In genomic region chr3R:22139113-22139512, dm6 we compare ENCODE assay signal across 1 fruit fly cellular context.
TF ChIP-seq lines count a peak whose summit lies in the region.

No protein-coding gene starts in this region.

TF ChIP-seq in whole organism, embryonic, 481 proteins besides CTCF, POLR2A, EP300 and RAD21 (continued from another document and continues in another):
- TF ChIP-seq Trl (optimal IDR thresholded peaks at IDR 0.05; lab: Kevin White, UChicago): no peak
- TF ChIP-seq Trl (GFP tag; optimal IDR thresholded peaks at IDR 0.05; lab: Kevin White, UChicago): peak; percentile 65
- peak; percentile 64 for TF ChIP-seq dysf (GFP tag; IDR thresholded peaks at IDR 0.05; lab: Robert Waterston, UW)
- no peak for TF ChIP-seq emc (GFP tag; optimal IDR thresholded peaks at IDR 0.05; lab: Kevin White, UChicago)
- TF ChIP-seq CG16813 (GFP tag; IDR thresholded peaks at IDR 0.05; lab: Robert Waterston, UW; ENCODE audit: partially characterized antibody): no peak
- TF ChIP-seq HLH3B (GFP tag; IDR thresholded peaks at IDR 0.05; lab: Robert Waterston, UW): peak; percentile 59; the same call in 1 of the 2 replicates
- TF ChIP-seq Mrtf (GFP tag; IDR thresholded peaks at IDR 0.05; lab: Robert Waterston, UW): no peak
- no peak; the same call in 1 of the 2 replicates for TF ChIP-seq Atf6 (GFP tag; IDR thresholded peaks at IDR 0.05; lab: Robert Waterston, UW)
- TF ChIP-seq Xbp1 (GFP tag; optimal IDR thresholded peaks at IDR 0.05; lab: Kevin White, UChicago): peak; percentile 66
- no peak for TF ChIP-seq MESR4 (GFP tag; optimal IDR thresholded peaks at IDR 0.05; lab: Kevin White, UChicago)
- TF ChIP-seq mirr (GFP tag; optimal IDR thresholded peaks at IDR 0.05; lab: Kevin White, UChicago): no peak
- TF ChIP-seq Rx (GFP tag; IDR thresholded peaks at IDR 0.05; lab: Robert Waterston, UW): peak; percentile 68
- no peak for TF ChIP-seq br (optimal IDR thresholded peaks at IDR 0.05; lab: Kevin White, UChicago)
- TF ChIP-seq D19B (GFP tag; optimal IDR thresholded peaks at IDR 0.05; lab: Kevin White, UChicago): no peak
- TF ChIP-seq Optix (GFP tag; IDR thresholded peaks at IDR 0.05; lab: Robert Waterston, UW): peak; percentile 74
- no peak for TF ChIP-seq CG3995 (GFP tag; optimal IDR thresholded peaks at IDR 0.05; lab: Kevin White, UChicago)
- TF ChIP-seq CG7745 (tag; optimal IDR thresholded peaks at IDR 0.05; lab: Kevin White, UChicago): peak; percentile 22
- TF ChIP-seq Side (GFP tag; optimal IDR thresholded peaks at IDR 0.05; lab: Kevin White, UChicago): peak; percentile 54
- TF ChIP-seq GATAe (GFP tag; conservative IDR thresholded peaks at IDR 0.05; lab: Robert Waterston, UW): no peak
- peak; percentile 94 for TF ChIP-seq chm (GFP tag; IDR thresholded peaks at IDR 0.05; lab: Robert Waterston, UW)
- TF ChIP-seq Usf (GFP tag; optimal IDR thresholded peaks at IDR 0.05; lab: Kevin White, UChicago): peak; percentile 7
- TF ChIP-seq Gug (GFP tag; IDR thresholded peaks at IDR 0.05; lab: Robert Waterston, UW): peak; percentile 65; the same call in 3 of the 4 replicates
- TF ChIP-seq cato (GFP tag; optimal IDR thresholded peaks at IDR 0.05; lab: Kevin White, UChicago; ENCODE audit: borderline replicate concordance): no peak
- TF ChIP-seq cas (GFP tag; IDR thresholded peaks at IDR 0.05; lab: Robert Waterston, UW): no peak
- peak; percentile 42 for TF ChIP-seq CG10274 (GFP tag; optimal IDR thresholded peaks at IDR 0.05; lab: Kevin White, UChicago)
- TF ChIP-seq pros (GFP tag; optimal IDR thresholded peaks at IDR 0.05; lab: Kevin White, UChicago): no peak
- TF ChIP-seq eyg (GFP tag; optimal IDR thresholded peaks at IDR 0.05; lab: Kevin White, UChicago): peak; percentile 28
- TF ChIP-seq lola (GFP tag; optimal IDR thresholded peaks at IDR 0.05; lab: Kevin White, UChicago): peak in 1 of 3 experiments; percentile 69
- TF ChIP-seq CG17361 (GFP tag; IDR thresholded peaks at IDR 0.05; lab: Robert Waterston, UW): peak; percentile 70
- TF ChIP-seq ttk (GFP tag; IDR thresholded peaks at IDR 0.05; lab: Robert Waterston, UW): peak; percentile 79
- peak; percentile 6 for TF ChIP-seq Bdp1 (GFP tag; optimal IDR thresholded peaks at IDR 0.05; lab: Kevin White, UChicago)
- no peak for TF ChIP-seq bbx (GFP tag; IDR thresholded peaks at IDR 0.05; lab: Robert Waterston, UW; ENCODE audit: partially characterized antibody)
- TF ChIP-seq CG17186 (GFP tag; optimal IDR thresholded peaks at IDR 0.05; lab: Kevin White, UChicago): no peak
- peak; percentile 79 for TF ChIP-seq dmrt99B (tag; optimal IDR thresholded peaks at IDR 0.05; lab: Kevin White, UChicago)
- no peak for TF ChIP-seq fu2 (GFP tag; optimal IDR thresholded peaks at IDR 0.05; lab: Kevin White, UChicago)
- TF ChIP-seq CG7963 (GFP tag; IDR thresholded peaks at IDR 0.05; lab: Robert Waterston, UW; ENCODE audit: partially characterized antibody): no peak
- TF ChIP-seq Spps (tag; optimal IDR thresholded peaks at IDR 0.05; lab: Kevin White, UChicago): peak; percentile 88
- TF ChIP-seq stc (GFP tag; IDR thresholded peaks at IDR 0.05; lab: Robert Waterston, UW): peak; percentile 65
- TF ChIP-seq CG31365 (tag; optimal IDR thresholded peaks at IDR 0.05; lab: Kevin White, UChicago): no peak
- TF ChIP-seq mam (GFP tag; optimal IDR thresholded peaks at IDR 0.05; lab: Kevin White, UChicago): peak; percentile 11
- no peak for TF ChIP-seq sug (tag; optimal IDR thresholded peaks at IDR 0.05; lab: Kevin White, UChicago)
- TF ChIP-seq CG31388 (GFP tag; optimal IDR thresholded peaks at IDR 0.05; lab: Kevin White, UChicago): no peak
- TF ChIP-seq CG4424 (GFP tag; optimal IDR thresholded peaks at IDR 0.05; lab: Kevin White, UChicago): peak; percentile 84
- TF ChIP-seq CG11696 (GFP tag; IDR thresholded peaks at IDR 0.05; lab: Robert Waterston, UW): peak; percentile 95
- TF ChIP-seq CHES-1-like (GFP tag; optimal IDR thresholded peaks at IDR 0.05; lab: Kevin White, UChicago): no peak
- TF ChIP-seq BtbVII (GFP tag; optimal IDR thresholded peaks at IDR 0.05; lab: Kevin White, UChicago): no peak
- TF ChIP-seq CG9437 (GFP tag; optimal IDR thresholded peaks at IDR 0.05; lab: Kevin White, UChicago): peak; percentile 2
- peak; percentile 65 for TF ChIP-seq Ssrp (tag; optimal IDR thresholded peaks at IDR 0.05; lab: Kevin White, UChicago)
- TF ChIP-seq exex (tag; optimal IDR thresholded peaks at IDR 0.05; lab: Kevin White, UChicago): no peak
- no peak for TF ChIP-seq fd3F (GFP tag; optimal IDR thresholded peaks at IDR 0.05; lab: Kevin White, UChicago)
- TF ChIP-seq NFAT (GFP tag; IDR thresholded peaks at IDR 0.05; lab: Robert Waterston, UW): no peak
- TF ChIP-seq gem (tag; optimal IDR thresholded peaks at IDR 0.05; lab: Kevin White, UChicago): peak; percentile 76
- TF ChIP-seq CG12236 (GFP tag; optimal IDR thresholded peaks at IDR 0.05; lab: Kevin White, UChicago): peak; percentile 51
- peak; percentile 73 for TF ChIP-seq zen (tag; optimal IDR thresholded peaks at IDR 0.05; lab: Kevin White, UChicago)
- peak; percentile 84 for TF ChIP-seq ara (GFP tag; IDR thresholded peaks at IDR 0.05; lab: Robert Waterston, UW)
- no peak for TF ChIP-seq Deaf1 (tag; optimal IDR thresholded peaks at IDR 0.05; lab: Kevin White, UChicago)
- TF ChIP-seq Atf-2 (GFP tag; optimal IDR thresholded peaks at IDR 0.05; lab: Kevin White, UChicago): peak; percentile 61
- TF ChIP-seq Atf3 (GFP tag; optimal IDR thresholded peaks at IDR 0.05; lab: Kevin White, UChicago): peak; percentile 12
- peak; percentile 65 for TF ChIP-seq pum (GFP tag; optimal IDR thresholded peaks at IDR 0.05; lab: Kevin White, UChicago)
- TF ChIP-seq CG6654 (GFP tag; optimal IDR thresholded peaks at IDR 0.05; lab: Kevin White, UChicago): peak; percentile 16
- TF ChIP-seq CG1792 (GFP tag; optimal IDR thresholded peaks at IDR 0.05; lab: Kevin White, UChicago): no peak
- TF ChIP-seq Doc2 (GFP tag; IDR thresholded peaks at IDR 0.05; lab: Robert Waterston, UW): no peak
- peak; percentile 16 for TF ChIP-seq CG3163 (GFP tag; optimal IDR thresholded peaks at IDR 0.05; lab: Kevin White, UChicago)
- TF ChIP-seq nerfin-2 (GFP tag; IDR thresholded peaks at IDR 0.05; lab: Robert Waterston, UW; ENCODE audit: partially characterized antibody): no peak
- TF ChIP-seq toy (GFP tag; IDR thresholded peaks at IDR 0.05; lab: Robert Waterston, UW): no peak
- peak; percentile 3 for TF ChIP-seq sqz (GFP tag; optimal IDR thresholded peaks at IDR 0.05; lab: Kevin White, UChicago)
- peak; percentile 55 for TF ChIP-seq CG2678 (tag; optimal IDR thresholded peaks at IDR 0.05; lab: Kevin White, UChicago)
- TF ChIP-seq CG11695 (GFP tag; IDR thresholded peaks at IDR 0.05; lab: Robert Waterston, UW): peak; percentile 52; the same call in 1 of the 3 replicates
- TF ChIP-seq Elba2 (GFP tag; optimal IDR thresholded peaks at IDR 0.05; lab: Kevin White, UChicago): no peak
- TF ChIP-seq tgo (GFP tag; IDR thresholded peaks at IDR 0.05; lab: Robert Waterston, UW): peak; percentile 63
- TF ChIP-seq CG9215 (GFP tag; IDR thresholded peaks at IDR 0.05; lab: Robert Waterston, UW): no peak
- peak; percentile 36 for TF ChIP-seq CG1647 (GFP tag; optimal IDR thresholded peaks at IDR 0.05; lab: Kevin White, UChicago)
- TF ChIP-seq CG9609 (GFP tag; optimal IDR thresholded peaks at IDR 0.05; lab: Kevin White, UChicago): peak; percentile 63
- peak; percentile 50 for TF ChIP-seq CG10267 (tag; optimal IDR thresholded peaks at IDR 0.05; lab: Kevin White, UChicago)
- no peak for TF ChIP-seq kah (GFP tag; optimal IDR thresholded peaks at IDR 0.05; lab: Kevin White, UChicago)
- TF ChIP-seq danr (GFP tag; IDR thresholded peaks at IDR 0.05; lab: Robert Waterston, UW): no peak
- no peak for TF ChIP-seq wek (GFP tag; optimal IDR thresholded peaks at IDR 0.05; lab: Kevin White, UChicago)
- no peak for TF ChIP-seq klu (GFP tag; IDR thresholded peaks at IDR 0.05; lab: Robert Waterston, UW)
- TF ChIP-seq shn (GFP tag; optimal IDR thresholded peaks at IDR 0.05; lab: Kevin White, UChicago): peak; percentile 37
- peak; percentile 65 for TF ChIP-seq gt (GFP tag; IDR thresholded peaks at IDR 0.05; lab: Robert Waterston, UW)
- TF ChIP-seq nau (GFP tag; optimal IDR thresholded peaks at IDR 0.05; lab: Kevin White, UChicago): no peak
- peak; percentile 79 for TF ChIP-seq ATbp (GFP tag; optimal IDR thresholded peaks at IDR 0.05; lab: Kevin White, UChicago)
- TF ChIP-seq Dbx (GFP tag; IDR thresholded peaks at IDR 0.05; lab: Robert Waterston, UW): peak; percentile 9; the same call in 1 of the 3 replicates
- TF ChIP-seq ham (GFP tag; IDR thresholded peaks at IDR 0.05; lab: Robert Waterston, UW): no peak
- peak; percentile 61; the same call in 1 of the 3 replicates for TF ChIP-seq CG2889 (GFP tag; IDR thresholded peaks at IDR 0.05; lab: Robert Waterston, UW)
- peak; percentile 74 for TF ChIP-seq nmo (GFP tag; optimal IDR thresholded peaks at IDR 0.05; lab: Kevin White, UChicago)
- peak; percentile 60 for TF ChIP-seq bcd (GFP tag; optimal IDR thresholded peaks at IDR 0.05; lab: Kevin White, UChicago)
- no peak for TF ChIP-seq Bteb2 (GFP tag; optimal IDR thresholded peaks at IDR 0.05; lab: Kevin White, UChicago)
- peak; percentile 26 for TF ChIP-seq CG8359 (GFP tag; optimal IDR thresholded peaks at IDR 0.05; lab: Kevin White, UChicago; ENCODE audit: borderline replicate concordance)
- TF ChIP-seq CG10147 (GFP tag; optimal IDR thresholded peaks at IDR 0.05; lab: Kevin White, UChicago): no peak
- peak; percentile 42 to 49 for TF ChIP-seq dpn (GFP tag; optimal IDR thresholded peaks at IDR 0.05; lab: Kevin White, UChicago)
- TF ChIP-seq tx (GFP tag; optimal IDR thresholded peaks at IDR 0.05; lab: Kevin White, UChicago): no peak
- TF ChIP-seq CG17802 (tag; optimal IDR thresholded peaks at IDR 0.05; lab: Kevin White, UChicago): peak; percentile 51
- no peak for TF ChIP-seq CG6272 (GFP tag; IDR thresholded peaks at IDR 0.05; lab: Robert Waterston, UW)
- TF ChIP-seq MBD-R2 (GFP tag; IDR thresholded peaks at IDR 0.05; lab: Robert Waterston, UW): no peak
- TF ChIP-seq vvl (GFP tag; IDR thresholded peaks at IDR 0.05; lab: Robert Waterston, UW): peak; percentile 80
- TF ChIP-seq fd96Cb (tag; optimal IDR thresholded peaks at IDR 0.05; lab: Kevin White, UChicago): peak; percentile 77
- TF ChIP-seq kay (GFP tag; optimal IDR thresholded peaks at IDR 0.05; lab: Kevin White, UChicago): peak; percentile 17
- no peak for TF ChIP-seq Dip3 (GFP tag; optimal IDR thresholded peaks at IDR 0.05; lab: Kevin White, UChicago)
- no peak for TF ChIP-seq hth (optimal IDR thresholded peaks at IDR 0.05; lab: Kevin White, UChicago)
- peak; percentile 67 for TF ChIP-seq CG16863 (GFP tag; optimal IDR thresholded peaks at IDR 0.05; lab: Kevin White, UChicago)
- TF ChIP-seq peb (GFP tag; IDR thresholded peaks at IDR 0.05; lab: Robert Waterston, UW): 0 out of 2 replicates have a peak, but pooled peaks have one; percentile 64
- peak; percentile 66 for TF ChIP-seq Ada2b (GFP tag; IDR thresholded peaks at IDR 0.05; lab: Robert Waterston, UW)
- TF ChIP-seq sens-2 (GFP tag; IDR thresholded peaks at IDR 0.05; lab: Robert Waterston, UW): peak; percentile 78; the same call in 1 of the 2 replicates
- TF ChIP-seq CG7839 (tag; optimal IDR thresholded peaks at IDR 0.05; lab: Kevin White, UChicago): peak; percentile 70
- TF ChIP-seq ac (GFP tag; optimal IDR thresholded peaks at IDR 0.05; lab: Kevin White, UChicago): peak; percentile 67
- no peak for TF ChIP-seq CG11560 (tag; IDR thresholded peaks at IDR 0.05; lab: Robert Waterston, UW)
- peak; percentile 42 for TF ChIP-seq CG8089 (GFP tag; optimal IDR thresholded peaks at IDR 0.05; lab: Kevin White, UChicago)
- peak; percentile 38 for TF ChIP-seq grau (tag; optimal IDR thresholded peaks at IDR 0.05; lab: Kevin White, UChicago)
- TF ChIP-seq ems (GFP tag; optimal IDR thresholded peaks at IDR 0.05; lab: Kevin White, UChicago): peak; percentile 42
- TF ChIP-seq dimm (GFP tag; IDR thresholded peaks at IDR 0.05; lab: Robert Waterston, UW): 0 out of 2 replicates have a peak, but pooled peaks have one; percentile 8
- no peak for TF ChIP-seq Dp (GFP tag; optimal IDR thresholded peaks at IDR 0.05; lab: Kevin White, UChicago)
- TF ChIP-seq CG7556 (GFP tag; optimal IDR thresholded peaks at IDR 0.05; lab: Kevin White, UChicago): peak; percentile 49
- peak; percentile 27; the same call in 1 of the 2 replicates for TF ChIP-seq CG14014 (GFP tag; IDR thresholded peaks at IDR 0.05; lab: Robert Waterston, UW)
- TF ChIP-seq CG1024 (GFP tag; IDR thresholded peaks at IDR 0.05; lab: Robert Waterston, UW): peak; percentile 79
- peak; percentile 52 for TF ChIP-seq CG13775 (GFP tag; optimal IDR thresholded peaks at IDR 0.05; lab: Kevin White, UChicago)
- no peak for TF ChIP-seq CG16779 (GFP tag; IDR thresholded peaks at IDR 0.05; lab: Robert Waterston, UW)
- peak; percentile 6 for TF ChIP-seq CG13123 (GFP tag; optimal IDR thresholded peaks at IDR 0.05; lab: Kevin White, UChicago)
- TF ChIP-seq CG12155 (GFP tag; optimal IDR thresholded peaks at IDR 0.05; lab: Kevin White, UChicago): no peak
- TF ChIP-seq NfI (GFP tag; optimal IDR thresholded peaks at IDR 0.05; lab: Kevin White, UChicago): peak; percentile 37
- peak; percentile 58 for TF ChIP-seq CG1529 (GFP tag; optimal IDR thresholded peaks at IDR 0.05; lab: Kevin White, UChicago)
- no peak for TF ChIP-seq Lim3 (GFP tag; IDR thresholded peaks at IDR 0.05; lab: Robert Waterston, UW)
- peak; percentile 83 for TF ChIP-seq CG6689 (GFP tag; IDR thresholded peaks at IDR 0.05; lab: Robert Waterston, UW)
- TF ChIP-seq CG7357 (GFP tag; IDR thresholded peaks at IDR 0.05; lab: Robert Waterston, UW): peak; percentile 55; the same call in 1 of the 3 replicates
- peak; percentile 67 for TF ChIP-seq Camta (GFP tag; optimal IDR thresholded peaks at IDR 0.05; lab: Kevin White, UChicago)
- TF ChIP-seq tin (GFP tag; optimal IDR thresholded peaks at IDR 0.05; lab: Kevin White, UChicago): peak; percentile 65
- TF ChIP-seq Scr (GFP tag; IDR thresholded peaks at IDR 0.05; lab: Robert Waterston, UW; ENCODE audit: partially characterized antibody): no peak
- TF ChIP-seq Neu2 (GFP tag; optimal IDR thresholded peaks at IDR 0.05; lab: Kevin White, UChicago; ENCODE audit: borderline replicate concordance): peak; percentile 46
- peak; percentile 76 for TF ChIP-seq H2.0 (GFP tag; IDR thresholded peaks at IDR 0.05; lab: Robert Waterston, UW)
- no peak for TF ChIP-seq CG4617 (GFP tag; optimal IDR thresholded peaks at IDR 0.05; lab: Kevin White, UChicago; ENCODE audit: borderline replicate concordance)
- peak; percentile 79; the same call in 2 of the 3 replicates for TF ChIP-seq otp (GFP tag; IDR thresholded peaks at IDR 0.05; lab: Robert Waterston, UW)
- no peak for TF ChIP-seq abd-A (tag; optimal IDR thresholded peaks at IDR 0.05; lab: Kevin White, UChicago)
